Worm (Caenorhabditis elegans) whole organism, young adult: ENCODE results near the gene R10H10.3.

Source experiments
- ZK185.1 ChIP-seq: sonication (generic microtip); optimal IDR thresholded peaks from 2 replicates; lab custom pipeline; 2016; ENCODE audit warnings: mild to moderate bottlenecking, missing genetic modification characterization, missing compliant biosample characterization; ENCODE audit not compliant: poor library complexity, severe bottlenecking
- attf-6 ChIP-seq: fragments of 200-800 bp; sonication (Bioruptor generic); IDR thresholded peaks from 2 replicates; pipeline ENCODE4 v1.3.6; 2022; ENCODE audit warnings: missing genetic modification reagents, missing genetic modification characterization, missing compliant biosample characterization
- chd-7 ChIP-seq: sonication (generic microtip); optimal IDR thresholded peaks from 2 replicates; lab custom pipeline; 2016; ENCODE audit warnings: mild to moderate bottlenecking, missing genetic modification characterization, moderate library complexity, missing compliant biosample characterization
- dox-1 ChIP-seq: fragments of 200-800 bp; sonication (Bioruptor generic); IDR thresholded peaks from 2 replicates; pipeline ENCODE4 v1.3.6; 2022; ENCODE audit warnings: missing genetic modification reagents, missing genetic modification characterization, missing compliant biosample characterization
- egrh-3 ChIP-seq: fragments of 200-800 bp; sonication (Bioruptor generic); IDR thresholded peaks from 2 replicates; pipeline ENCODE4 v1.3.6; 2022; ENCODE audit warnings: missing genetic modification reagents, missing genetic modification characterization, missing compliant biosample characterization
- ets-4 ChIP-seq: fragments of 200-800 bp; sonication (Bioruptor generic); optimal IDR thresholded peaks from 2 replicates; lab custom pipeline; 2018; ENCODE audit warnings: mild to moderate bottlenecking, missing genetic modification characterization, missing compliant biosample characterization
- hlh-12 ChIP-seq: sonication (generic microtip); optimal IDR thresholded peaks from 2 replicates; lab custom pipeline; 2016; ENCODE audit warnings: missing genetic modification characterization, missing compliant biosample characterization
- hmg-20 ChIP-seq: fragments of 200-800 bp; sonication (Bioruptor generic); IDR thresholded peaks from 2 replicates; pipeline ENCODE4 v1.3.6; 2022; ENCODE audit warnings: missing genetic modification reagents, missing genetic modification characterization, missing compliant biosample characterization
- let-526 ChIP-seq: fragments of 200-800 bp; sonication (Bioruptor generic); IDR thresholded peaks from 2 replicates; pipeline ENCODE4 v1.3.6; 2022; ENCODE audit warnings: missing genetic modification reagents, missing genetic modification characterization, missing compliant biosample characterization
- madf-8 ChIP-seq: fragments of 200-800 bp; sonication (Bioruptor generic); conservative IDR thresholded peaks from 2 replicates; pipeline ENCODE4 v1.3.6; 2022; ENCODE audit warnings: missing genetic modification reagents, missing genetic modification characterization, missing compliant biosample characterization
- nhr-80 ChIP-seq: sonication (generic microtip); optimal IDR thresholded peaks from 2 replicates; lab custom pipeline; 2016; ENCODE audit warnings: missing genetic modification characterization, missing compliant biosample characterization
- ztf-26 ChIP-seq: sonication (generic microtip); optimal IDR thresholded peaks from 2 replicates; lab custom pipeline; 2017; ENCODE audit warnings: missing genetic modification characterization, missing compliant biosample characterization

R10H10.3 gene

ce11 chrIV:10437114-10437513 lies 48.8 kb downstream of the R10H10.3 start:
- TF ChIP-seq ZK185.1 (no peak), dox-1 (GFP tag; lab: Robert Waterston, UW) (no peak), hmg-20 (no peak), hlh-12 (tag; lab: Kevin White, UChicago) (no peak), egrh-3 (no peak), chd-7 (no peak)
- TF ChIP-seq, all 124 proteins: peak for 0

ce11 chrIV:10438901-10439300 lies 50.6 kb downstream of the R10H10.3 start, which contains the start of gene F13B12.3:
Gene F13B12.3 (plus strand): TSS chrIV:10439123.
- TF ChIP-seq nhr-80 = peak; percentile 96
- no peak for TF ChIP-seq let-526 (GFP tag; lab: Robert Waterston, UW)
- TF ChIP-seq attf-6 (GFP tag; lab: Robert Waterston, UW) = no peak
- TF ChIP-seq ets-4 (GFP tag; lab: Kevin White, UChicago) = peak; percentile 73
- TF ChIP-seq madf-8 = no peak
- TF ChIP-seq ztf-26 (tag; lab: Kevin White, UChicago) = no peak
- TF ChIP-seq, all 124 proteins: peak for 2
